Worm (Caenorhabditis elegans) whole organism, L4/young adult: ENCODE data around the gene icln-1.

ENCODE experiments used
- dao-5 ChIP-seq: sonication (generic microtip); optimal IDR thresholded peaks from 2 replicates; lab custom pipeline; 2016; ENCODE audit warnings: missing genotype, missing genetic modification characterization, moderate library complexity, missing compliant biosample characterization
- him-1 ChIP-seq: sonication (generic microtip); optimal IDR thresholded peaks from 2 replicates; lab custom pipeline; 2016; ENCODE audit warnings: missing genotype, missing genetic modification reagents, missing genetic modification characterization, missing compliant biosample characterization

- TF ChIP-seq him-1 (tag; lab: Kevin White, UChicago) = no peak
- no peak for TF ChIP-seq dao-5 (tag; lab: Kevin White, UChicago)
Observed at ce11 chrIV:9116452-9116851, 21.0 kb upstream of the icln-1 start.
